Worm (Caenorhabditis elegans): ENCODE measurements around the gene R10H1.1.

DNA sequence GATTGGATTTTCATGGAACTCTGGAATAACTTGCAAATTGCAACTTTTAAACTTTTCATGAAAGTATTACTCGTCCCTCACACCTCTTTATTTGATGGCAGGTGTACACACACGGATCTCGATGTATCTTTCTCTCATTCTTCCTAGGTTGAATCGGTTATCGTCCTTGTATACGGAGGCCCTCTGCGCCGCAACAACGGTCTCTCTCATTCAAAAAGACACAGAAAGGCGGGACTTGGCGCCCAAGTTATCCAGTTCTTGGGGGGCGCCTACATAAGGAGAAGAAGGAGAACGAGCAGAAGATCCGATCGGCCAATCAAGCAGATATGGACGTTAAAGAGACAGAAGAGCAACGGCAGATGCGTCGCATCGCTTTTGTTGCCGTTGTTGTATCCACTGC lies 49.6 kb downstream of the R10H1.1 start, which contains the start of gene rol-8:
- no peak for TF ChIP-seq elt-3 (tag; optimal IDR thresholded peaks at IDR 0.05)
- TF ChIP-seq ztf-11 (tag; optimal IDR thresholded peaks at IDR 0.05) = no peak
- TF ChIP-seq lin-13 (tag; optimal IDR thresholded peaks at IDR 0.05) = no peak
- no peak for TF ChIP-seq snpc-4 (tag; optimal IDR thresholded peaks at IDR 0.05)
- TF ChIP-seq nhr-76 (tag; optimal IDR thresholded peaks at IDR 0.05) = no peak
- TF ChIP-seq unc-39 (tag; optimal IDR thresholded peaks at IDR 0.05) = no peak
- no peak for TF ChIP-seq nhr-237 (tag; optimal IDR thresholded peaks at IDR 0.05)
- TF ChIP-seq sptf-1 (tag; optimal IDR thresholded peaks at IDR 0.05) = no peak
- no peak for TF ChIP-seq lsy-2 (tag; optimal IDR thresholded peaks at IDR 0.05)
- no peak for TF ChIP-seq ces-1 (GFP tag; optimal IDR thresholded peaks at IDR 0.05)
- no peak for TF ChIP-seq ceh-83 (GFP tag; optimal IDR thresholded peaks at IDR 0.05)
- TF ChIP-seq unc-62 (GFP tag; optimal IDR thresholded peaks at IDR 0.05) = no peak
- TF ChIP-seq nhr-28 (tag; optimal IDR thresholded peaks at IDR 0.05) = no peak
- TF ChIP-seq blmp-1 (tag; optimal IDR thresholded peaks at IDR 0.05) = no peak

All from whole organism, mixed stage, embryonic.